Fruit fly (Drosophila melanogaster): ENCODE measurements around the gene vrs.
A peak's percentile ranks its signal among the peaks of the same experiment; 100 is the strongest.

Gene vrs

DNA sequence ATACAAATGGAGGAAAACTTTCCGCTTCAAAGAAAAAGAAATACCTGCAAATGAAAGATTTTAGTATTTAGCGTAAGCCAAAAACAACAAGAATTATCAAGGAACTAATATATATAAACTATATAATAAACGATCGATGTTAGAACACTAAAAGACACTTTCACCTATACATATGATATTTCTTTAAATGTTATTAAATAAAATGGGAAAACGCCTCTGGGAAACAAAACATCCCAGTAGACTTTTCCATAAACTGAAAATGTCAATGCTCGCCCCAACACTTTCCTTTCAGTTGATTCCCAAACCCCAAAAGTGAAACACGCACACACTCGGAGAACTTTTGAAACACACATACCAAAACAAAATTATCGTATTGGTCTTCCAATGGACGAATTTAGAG, at the start of gene vrs:
Gene vrs, plus strand, starts transcription at position 301 of the 400 bp plus-strand sequence.
- TF ChIP-seq CG33017 (tag; optimal IDR thresholded peaks at IDR 0.05): no peak
- no peak for TF ChIP-seq Hr96 (GFP tag; optimal IDR thresholded peaks at IDR 0.05)
- no peak for TF ChIP-seq cic (GFP tag; optimal IDR thresholded peaks at IDR 0.05)
- TF ChIP-seq Crg-1 (GFP tag; optimal IDR thresholded peaks at IDR 0.05): no peak
- TF ChIP-seq Clk (GFP tag; optimal IDR thresholded peaks at IDR 0.05): no peak
- no peak for TF ChIP-seq CG11617 (GFP tag; optimal IDR thresholded peaks at IDR 0.05)
- no peak for TF ChIP-seq CG5204 (GFP tag; optimal IDR thresholded peaks at IDR 0.05)
- TF ChIP-seq toe (GFP tag; optimal IDR thresholded peaks at IDR 0.05): no peak
- no peak for TF ChIP-seq CG7045 (GFP tag; optimal IDR thresholded peaks at IDR 0.05)
- no peak for TF ChIP-seq CG12768 (GFP tag; optimal IDR thresholded peaks at IDR 0.05)
- no peak for TF ChIP-seq kay (GFP tag; ENCODE audit: borderline replicate concordance)
- TF ChIP-seq Mnt (GFP tag; optimal IDR thresholded peaks at IDR 0.05): no peak

DNA sequence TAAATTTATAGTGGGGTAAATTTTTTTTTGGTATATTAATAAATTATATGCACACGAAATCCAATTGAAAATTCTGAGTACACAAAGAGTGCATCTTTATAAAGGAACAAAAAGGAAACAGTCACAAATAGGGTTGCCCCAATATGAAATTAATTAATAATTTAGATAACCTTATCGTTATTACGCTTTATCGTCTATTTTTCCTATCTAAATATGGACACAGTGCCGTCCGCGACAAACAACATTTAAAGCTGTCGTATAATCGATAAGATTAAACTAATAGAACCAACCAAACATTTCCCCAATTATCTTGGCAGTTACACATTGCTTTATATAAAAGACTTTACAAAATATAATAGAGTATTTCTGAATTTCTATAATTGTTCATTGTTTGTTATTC, 49.4 kb upstream of the vrs start:
- TF ChIP-seq Crg-1 (GFP tag; optimal IDR thresholded peaks at IDR 0.05): no peak
- no peak for TF ChIP-seq bab1 (GFP tag; optimal IDR thresholded peaks at IDR 0.05)
- TF ChIP-seq ovo (GFP tag; optimal IDR thresholded peaks at IDR 0.05): no peak
- no peak for TF ChIP-seq CG5204 (GFP tag; optimal IDR thresholded peaks at IDR 0.05)
- no peak for TF ChIP-seq CG1620 (GFP tag; optimal IDR thresholded peaks at IDR 0.05)
- no peak for TF ChIP-seq Mnt (GFP tag; optimal IDR thresholded peaks at IDR 0.05)
- peak; percentile 49 for TF ChIP-seq CG7045 (GFP tag; optimal IDR thresholded peaks at IDR 0.05)
- no peak for TF ChIP-seq CG11617 (GFP tag; optimal IDR thresholded peaks at IDR 0.05)
- no peak for TF ChIP-seq Clk (GFP tag; optimal IDR thresholded peaks at IDR 0.05)
- no peak for TF ChIP-seq CG33017 (tag; optimal IDR thresholded peaks at IDR 0.05)
- TF ChIP-seq cic (GFP tag; optimal IDR thresholded peaks at IDR 0.05): no peak
- TF ChIP-seq kay (GFP tag; ENCODE audit: borderline replicate concordance): peak; percentile 88
- TF ChIP-seq CG14711 (tag; optimal IDR thresholded peaks at IDR 0.05): peak; percentile 7
- no peak for TF ChIP-seq pad (GFP tag; optimal IDR thresholded peaks at IDR 0.05)
- TF ChIP-seq tj (GFP tag; optimal IDR thresholded peaks at IDR 0.05): no peak
- TF ChIP-seq toe (GFP tag; optimal IDR thresholded peaks at IDR 0.05): no peak
- TF ChIP-seq Hr96 (GFP tag; optimal IDR thresholded peaks at IDR 0.05): no peak
- TF ChIP-seq cnc (optimal IDR thresholded peaks at IDR 0.05): no peak
- no peak for TF ChIP-seq CG12768 (GFP tag; optimal IDR thresholded peaks at IDR 0.05)
- TF ChIP-seq CG7101 (tag; optimal IDR thresholded peaks at IDR 0.05): no peak

DNA sequence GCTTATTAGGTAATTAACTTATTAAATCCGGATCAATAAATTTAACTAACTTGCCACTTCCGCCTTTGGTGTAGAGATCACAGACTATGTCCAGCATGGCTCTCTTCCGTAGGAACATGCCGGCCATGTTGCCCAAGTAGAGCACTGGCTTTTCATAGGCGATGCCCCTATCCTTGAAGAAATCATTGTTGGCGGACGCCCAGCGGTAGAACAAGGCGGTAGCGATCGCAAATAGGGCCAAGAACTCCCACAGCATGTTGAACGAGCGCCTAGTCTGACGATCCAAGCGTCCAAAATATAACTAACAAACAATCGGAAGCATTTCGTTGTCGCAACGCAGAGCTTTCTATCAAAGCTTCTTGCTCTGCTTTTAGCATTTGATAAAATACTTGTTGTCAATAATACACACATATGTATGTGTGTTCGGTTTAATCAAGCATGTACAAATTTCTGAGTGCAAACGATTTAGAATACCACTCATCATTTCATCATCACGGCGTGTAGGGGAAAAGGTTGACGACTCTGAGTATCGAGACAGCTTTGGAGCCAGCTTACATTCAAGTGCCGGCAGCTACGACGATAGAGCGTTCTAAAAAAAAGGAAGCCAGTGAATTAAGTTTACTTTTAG, 48.7 kb upstream of the vrs start, which contains the start of gene Cyp9f3:
Gene Cyp9f3, minus strand, starts transcription at position 310 of the 628 bp plus-strand sequence.
- no peak for TF ChIP-seq CG7101 (tag; optimal IDR thresholded peaks at IDR 0.05)
- TF ChIP-seq cic (GFP tag; optimal IDR thresholded peaks at IDR 0.05): peak; percentile 25
- no peak for TF ChIP-seq Crg-1 (GFP tag; optimal IDR thresholded peaks at IDR 0.05)
- TF ChIP-seq pad (GFP tag; optimal IDR thresholded peaks at IDR 0.05): peak; percentile 45

DNA sequence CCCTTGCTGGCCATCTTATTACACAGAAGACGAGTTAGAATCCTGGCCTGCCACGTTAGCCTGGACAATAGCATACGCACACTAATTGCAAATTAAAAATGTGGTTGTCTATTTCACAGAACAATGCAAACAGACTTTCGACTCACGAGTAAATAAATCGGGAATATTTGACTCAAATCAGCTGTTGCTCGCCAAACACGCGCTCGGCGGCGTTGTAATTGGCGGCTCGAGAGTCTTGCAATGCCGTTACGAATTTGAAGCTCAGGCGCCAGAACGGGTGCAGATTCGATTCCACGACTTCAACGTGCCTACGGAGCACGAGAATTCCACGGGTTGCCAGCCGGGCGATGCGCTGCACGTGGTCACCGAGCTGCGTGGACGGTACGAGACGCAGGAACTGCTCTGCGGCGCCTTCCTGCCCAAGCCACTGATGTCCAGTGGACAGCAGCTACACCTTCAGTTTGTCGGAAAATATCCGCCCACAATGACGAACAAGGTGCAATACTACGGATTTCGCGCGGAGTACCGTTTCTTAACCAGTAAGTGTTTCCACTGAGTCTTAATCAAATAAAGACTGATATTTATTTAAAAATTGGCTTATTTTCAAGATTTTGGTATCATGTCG, 45.7 kb upstream of the vrs start, which contains the start of gene DNAlig3:
Gene DNAlig3, minus strand, starts transcription at position 168 of the 625 bp plus-strand sequence.
- TF ChIP-seq CG33017 (tag; optimal IDR thresholded peaks at IDR 0.05) (peak; percentile 6), CG11617 (GFP tag; optimal IDR thresholded peaks at IDR 0.05) (peak; percentile 26), CG14711 (tag; optimal IDR thresholded peaks at IDR 0.05) (peak; percentile 5), CG7101 (tag; optimal IDR thresholded peaks at IDR 0.05) (peak; percentile 15), CG7045 (GFP tag; optimal IDR thresholded peaks at IDR 0.05) (peak; percentile 46), ovo (GFP tag; optimal IDR thresholded peaks at IDR 0.05) (no peak), kay (GFP tag; ENCODE audit: borderline replicate concordance) (no peak), CG12768 (GFP tag; optimal IDR thresholded peaks at IDR 0.05) (peak; percentile 44), cic (GFP tag; optimal IDR thresholded peaks at IDR 0.05) (peak; percentile 30), bab1 (GFP tag; optimal IDR thresholded peaks at IDR 0.05) (peak; percentile 10), Mnt (GFP tag; optimal IDR thresholded peaks at IDR 0.05) (peak; percentile 32)

DNA sequence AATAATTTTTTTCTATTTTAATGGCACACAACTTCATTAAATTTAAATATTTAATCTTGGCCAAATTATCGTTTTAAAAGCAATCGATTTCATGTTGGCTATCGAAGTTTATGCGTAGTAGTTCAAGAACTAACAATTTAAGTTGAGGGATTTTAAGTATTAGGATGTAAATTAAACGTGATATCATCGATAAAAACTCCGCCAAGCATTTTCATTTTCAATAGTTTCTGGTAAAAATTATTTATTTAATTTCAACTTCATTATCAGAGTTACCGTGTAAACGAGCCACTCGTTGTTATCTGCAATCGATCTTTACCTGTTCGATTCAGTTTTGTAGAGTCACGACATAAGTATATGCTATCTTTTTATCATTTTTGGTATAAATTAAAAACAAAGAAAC, 44.5 kb upstream of the vrs start:
- peak; percentile 88 for TF ChIP-seq cic (GFP tag; optimal IDR thresholded peaks at IDR 0.05)
- TF ChIP-seq kay (GFP tag; ENCODE audit: borderline replicate concordance): peak; percentile 99
- TF ChIP-seq Mnt (GFP tag; optimal IDR thresholded peaks at IDR 0.05): peak; percentile 91
- TF ChIP-seq toe (GFP tag; optimal IDR thresholded peaks at IDR 0.05): peak; percentile 96
- peak; percentile 85 for TF ChIP-seq Crg-1 (GFP tag; optimal IDR thresholded peaks at IDR 0.05)
- TF ChIP-seq Hr96 (GFP tag; optimal IDR thresholded peaks at IDR 0.05): peak; percentile 96
- peak; percentile 96 for TF ChIP-seq CG5204 (GFP tag; optimal IDR thresholded peaks at IDR 0.05)
- TF ChIP-seq bab1 (GFP tag; optimal IDR thresholded peaks at IDR 0.05): peak; percentile 98
- peak; percentile 99 for TF ChIP-seq CG7101 (tag; optimal IDR thresholded peaks at IDR 0.05)
- peak; percentile 99 for TF ChIP-seq CG33017 (tag; optimal IDR thresholded peaks at IDR 0.05)
- TF ChIP-seq tj (GFP tag; optimal IDR thresholded peaks at IDR 0.05): peak; percentile 79
- TF ChIP-seq pad (GFP tag; optimal IDR thresholded peaks at IDR 0.05): peak; percentile 87
- TF ChIP-seq CG14711 (tag; optimal IDR thresholded peaks at IDR 0.05): peak; percentile 96
- peak; percentile 100 for TF ChIP-seq CG7045 (GFP tag; optimal IDR thresholded peaks at IDR 0.05)
- TF ChIP-seq Clk (GFP tag; optimal IDR thresholded peaks at IDR 0.05): peak; percentile 95
- TF ChIP-seq ovo (GFP tag; optimal IDR thresholded peaks at IDR 0.05): peak; percentile 86
- peak; percentile 98 for TF ChIP-seq CG12768 (GFP tag; optimal IDR thresholded peaks at IDR 0.05)
- no peak for TF ChIP-seq cnc (optimal IDR thresholded peaks at IDR 0.05)
- peak; percentile 97 for TF ChIP-seq CG11617 (GFP tag; optimal IDR thresholded peaks at IDR 0.05)
- peak; percentile 86 for TF ChIP-seq CG1620 (GFP tag; optimal IDR thresholded peaks at IDR 0.05)

dm6 chr3R:12405134-12405533, 42.3 kb upstream of the vrs start:
- TF ChIP-seq kay (GFP tag; ENCODE audit: borderline replicate concordance) (peak; percentile 77), pad (GFP tag; optimal IDR thresholded peaks at IDR 0.05) (no peak)
